Fruit fly (Drosophila melanogaster) whole organism, adult: ENCODE data around the gene Tcs5.
A peak's percentile ranks its signal among the peaks of the same experiment; 100 is the strongest.

Experiments used
- CG11617 ChIP-seq: fragments of 200-800 bp; sonication (Bioruptor generic); optimal IDR thresholded peaks from 2 replicates; lab custom pipeline; 2017; ENCODE audit warnings: mild to moderate bottlenecking, missing biosample characterization, missing genetic modification reagents, missing genetic modification characterization
- CG12768 ChIP-seq: fragments of 200-800 bp; sonication (Bioruptor generic); optimal IDR thresholded peaks from 2 replicates; lab custom pipeline; 2017; ENCODE audit warnings: missing biosample characterization, missing genetic modification characterization, mild to moderate bottlenecking, moderate library complexity, missing genetic modification reagents
- CG1620 ChIP-seq: fragments of 200-800 bp; sonication (Bioruptor generic); optimal IDR thresholded peaks from 2 replicates; lab custom pipeline; 2016; ENCODE audit warnings: missing biosample characterization, missing genetic modification characterization
- CG33017 ChIP-seq: fragments of 200-800 bp; sonication (Bioruptor generic); optimal IDR thresholded peaks from 2 replicates; lab custom pipeline; 2018; ENCODE audit warnings: missing biosample characterization, mild to moderate bottlenecking, missing genetic modification characterization, moderate library complexity
- CG5204 ChIP-seq: fragments of 200-800 bp; sonication (Bioruptor generic); optimal IDR thresholded peaks from 2 replicates; lab custom pipeline; 2016; ENCODE audit warnings: missing biosample characterization, missing genetic modification characterization
- CG7045 ChIP-seq: fragments of 200-800 bp; sonication (Bioruptor generic); optimal IDR thresholded peaks from 2 replicates; lab custom pipeline; 2017; ENCODE audit warnings: missing biosample characterization, mild to moderate bottlenecking, missing genetic modification characterization
- Crg-1 ChIP-seq: fragments of 200-800 bp; sonication (Bioruptor generic); optimal IDR thresholded peaks from 2 replicates; lab custom pipeline; 2016; ENCODE audit warnings: missing biosample characterization, missing genetic modification characterization
- Hr96 ChIP-seq: fragments of 200-800 bp; sonication (Bioruptor generic); optimal IDR thresholded peaks from 2 replicates; lab custom pipeline; 2016; ENCODE audit warnings: missing biosample characterization, missing genetic modification characterization
- cic ChIP-seq: fragments of 200-800 bp; sonication (Bioruptor generic); optimal IDR thresholded peaks from 2 replicates; lab custom pipeline; 2017; ENCODE audit warnings: missing biosample characterization, mild to moderate bottlenecking, missing genetic modification characterization, moderate library complexity
- kay ChIP-seq: fragments of 200-800 bp; sonication (Bioruptor generic); peaks from one replicate; lab custom pipeline; 2016; ENCODE audit warnings: missing biosample characterization, missing genetic modification characterization, borderline replicate concordance
- ovo ChIP-seq: fragments of 200-800 bp; sonication (Bioruptor generic); optimal IDR thresholded peaks from 2 replicates; lab custom pipeline; 2016; ENCODE audit warnings: missing biosample characterization, missing genetic modification characterization
- pad ChIP-seq: fragments of 200-800 bp; sonication (Bioruptor generic); optimal IDR thresholded peaks from 3 replicates; lab custom pipeline; 2017; ENCODE audit warnings: missing biosample characterization, missing genetic modification characterization, mild to moderate bottlenecking, moderate library complexity, missing genetic modification reagents
- toe ChIP-seq: fragments of 200-800 bp; sonication (Bioruptor generic); optimal IDR thresholded peaks from 2 replicates; lab custom pipeline; 2016; ENCODE audit warnings: missing biosample characterization, missing genetic modification characterization

DNA sequence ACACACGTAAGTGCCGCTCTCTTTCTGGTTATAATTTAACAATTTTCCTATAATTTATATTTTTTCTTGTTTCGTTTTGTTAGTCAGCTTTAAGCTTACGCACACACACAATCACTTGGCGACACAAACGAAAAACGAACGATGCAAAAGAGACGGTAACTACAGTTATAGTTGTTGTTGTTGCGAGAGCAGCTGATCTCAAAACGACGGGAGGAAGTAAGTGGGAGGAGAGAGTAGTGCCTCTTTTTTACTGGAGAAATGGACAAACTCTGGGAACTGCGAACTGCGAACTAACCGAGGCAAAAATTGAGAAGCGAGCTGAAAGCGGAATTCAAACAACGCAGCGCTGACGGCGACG, 45.3 kb upstream of the Tcs5 start:
- TF ChIP-seq Crg-1 (GFP tag; lab: Kevin White, UChicago) (no peak), kay (GFP tag; lab: Kevin White, UChicago) (peak; percentile 51), CG12768 (no peak), CG33017 (tag; lab: Kevin White, UChicago) (no peak), CG5204 (GFP tag; lab: Kevin White, UChicago) (no peak), ovo (GFP tag; lab: Kevin White, UChicago) (peak; percentile 53), toe (no peak), CG11617 (no peak), pad (no peak), CG7045 (no peak), Hr96 (GFP tag; lab: Kevin White, UChicago) (no peak), cic (no peak), CG1620 (GFP tag; lab: Kevin White, UChicago) (no peak)
